Worm (Caenorhabditis elegans) whole organism, L2 larva: Measurements from ENCODE around the gene btb-6.

Source experiments
- ZK546.5 ChIP-seq: sonication (generic microtip); optimal IDR thresholded peaks from 2 replicates; lab custom pipeline; 2017; ENCODE audit warnings: missing biosample characterization, missing genetic modification characterization
- alr-1 ChIP-seq: fragments of 150-350 bp; optimal IDR thresholded peaks from 2 replicates; lab custom pipeline; 2014; ENCODE audit warnings: missing biosample characterization, missing genetic modification characterization
- aly-2 ChIP-seq: fragments of 150-350 bp; optimal IDR thresholded peaks from 2 replicates; lab custom pipeline; 2014; ENCODE audit warnings: missing biosample characterization, missing genetic modification characterization
- ama-1 ChIP-seq: fragments of 150-350 bp; optimal IDR thresholded peaks from 2 replicates; lab custom pipeline; 2018; ENCODE audit warnings: inconsistent platforms
- lsy-2 ChIP-seq, 2 experiments: fragments of 150-350 bp in 1 of 2; sonication (generic microtip) in 1 of 2; optimal IDR thresholded peaks; 2 replicates each; lab custom pipeline; 2014 to 2017; ENCODE audit warnings: missing biosample characterization in 2 of 2, missing genetic modification characterization in 2 of 2
- mdl-1 ChIP-seq, 2 experiments: fragments of 150-350 bp in 1 of 2; sonication (generic microtip) in 1 of 2; optimal IDR thresholded peaks; 2 replicates each; lab custom pipeline; 2017; ENCODE audit warnings: missing biosample characterization in 2 of 2, missing genetic modification characterization in 2 of 2
- nhr-11 ChIP-seq: fragments of 150-350 bp; optimal IDR thresholded peaks from 2 replicates; lab custom pipeline; 2014; ENCODE audit warnings: missing biosample characterization, missing genetic modification characterization
- nhr-6 ChIP-seq: fragments of 150-350 bp; optimal IDR thresholded peaks from 2 replicates; lab custom pipeline; 2014; ENCODE audit warnings: missing biosample characterization, missing genetic modification characterization
- nhr-77 ChIP-seq: fragments of 150-350 bp; optimal IDR thresholded peaks from 2 replicates; lab custom pipeline; 2014; ENCODE audit warnings: missing biosample characterization, missing genetic modification characterization
- skn-1 ChIP-seq: sonication (generic microtip); optimal IDR thresholded peaks from 2 replicates; lab custom pipeline; 2017; ENCODE audit warnings: missing biosample characterization, missing genetic modification characterization
- sma-9 ChIP-seq, 2 experiments: fragments of 150-350 bp in 1 of 2; sonication (generic microtip) in 1 of 2; optimal IDR thresholded peaks; 2 replicates each; lab custom pipeline; 2014 to 2016; ENCODE audit warnings: missing genetic modification characterization in 2 of 2, mild to moderate bottlenecking in 1 of 2, missing biosample characterization in 1 of 2, missing compliant biosample characterization in 1 of 2, missing genetic modification reagents in 1 of 2, moderate library complexity in 1 of 2
- unc-55 ChIP-seq: fragments of 150-350 bp; sonication (generic microtip); optimal IDR thresholded peaks from 3 replicates; lab custom pipeline; 2014; ENCODE audit warnings: missing biosample characterization, missing genetic modification reagents, missing genetic modification characterization
- ztf-4 ChIP-seq: fragments of 150-350 bp; optimal IDR thresholded peaks from 2 replicates; lab custom pipeline; 2014; ENCODE audit warnings: missing biosample characterization, missing genetic modification characterization

DNA sequence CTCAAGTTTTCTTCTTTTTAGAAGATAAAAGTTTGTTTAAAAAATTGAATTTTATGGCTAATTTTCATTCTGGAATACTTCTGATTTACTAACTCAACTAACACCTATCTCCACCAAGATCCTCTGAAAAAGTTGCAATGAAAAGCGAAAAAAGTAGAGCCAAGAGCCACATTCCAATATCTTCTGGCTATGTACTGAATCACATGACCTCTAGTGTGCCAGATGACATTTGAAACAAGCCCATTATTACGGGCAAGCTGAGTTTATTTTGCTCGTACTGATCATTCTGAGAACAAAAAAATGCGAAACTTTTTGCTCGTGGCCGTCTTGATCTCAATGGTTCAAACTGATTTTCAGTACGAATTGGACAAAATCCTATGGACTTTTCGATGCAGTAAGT, 36.0 kb upstream of the btb-6 start, which contains the start of gene irld-36:
- TF ChIP-seq nhr-11 (no peak), ama-1 (lab: Kevin White, UChicago) (no peak), ZK546.5 (tag; lab: Kevin White, UChicago) (no peak), lsy-2 (tag; optimal IDR thresholded peaks at IDR 0.05; lab: Kevin White, UChicago) (no peak), sma-9 (GFP tag; optimal IDR thresholded peaks at IDR 0.05; lab: Kevin White, UChicago) (no peak), sma-9 (tag; optimal IDR thresholded peaks at IDR 0.05; lab: Kevin White, UChicago) (no peak), nhr-77 (tag; lab: Kevin White, UChicago) (no peak), mdl-1 (tag; optimal IDR thresholded peaks at IDR 0.05; lab: Kevin White, UChicago) (no peak), unc-55 (GFP tag; lab: Kevin White, UChicago) (no peak), aly-2 (tag; lab: Kevin White, UChicago) (no peak), skn-1 (no peak), ztf-4 (tag; lab: Kevin White, UChicago) (no peak), nhr-6 (tag; lab: Kevin White, UChicago) (no peak), alr-1 (tag; lab: Kevin White, UChicago) (no peak)
